Worm (Caenorhabditis elegans) whole organism, L4/young adult: ENCODE data around the gene alkb-7.

ENCODE experiments used
- W03F9.2 ChIP-seq: fragments of 150-350 bp; optimal IDR thresholded peaks from 2 replicates; lab custom pipeline; 2014; ENCODE audit warnings: missing biosample characterization, missing genetic modification characterization
- him-1 ChIP-seq: sonication (generic microtip); optimal IDR thresholded peaks from 2 replicates; lab custom pipeline; 2016; ENCODE audit warnings: missing genotype, missing genetic modification reagents, missing genetic modification characterization, missing compliant biosample characterization

DNA sequence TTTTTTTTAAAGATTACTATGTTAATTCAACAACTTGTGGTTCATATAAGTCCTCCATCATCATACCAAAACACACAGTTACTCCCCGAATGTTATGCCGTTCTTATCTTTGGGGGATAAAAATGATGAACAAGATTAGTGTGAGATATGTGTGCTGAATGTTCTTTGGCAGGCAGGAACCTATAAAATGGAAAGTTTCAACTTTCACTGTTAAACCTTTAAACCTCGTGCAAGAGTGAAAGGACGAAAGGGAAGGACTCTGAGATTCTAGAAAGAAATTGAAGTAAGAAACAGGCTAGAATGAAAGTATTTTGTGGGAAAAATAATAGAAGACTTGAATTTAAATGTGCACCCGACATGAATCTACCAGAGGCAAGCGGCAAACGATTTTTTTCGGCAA is 32.0 kb upstream of the alkb-7 start:
- TF ChIP-seq him-1 (tag; lab: Kevin White, UChicago) (no peak), W03F9.2 (tag; lab: Kevin White, UChicago) (no peak)
